Worm (Caenorhabditis elegans) whole organism, L2 larva: Measurements from ENCODE around the gene dnj-17.

Source experiments
- C34F6.9 ChIP-seq: fragments of 150-350 bp; optimal IDR thresholded peaks from 2 replicates; lab custom pipeline; 2014; ENCODE audit warnings: missing biosample characterization, missing genetic modification characterization
- ZK546.5 ChIP-seq: sonication (generic microtip); optimal IDR thresholded peaks from 2 replicates; lab custom pipeline; 2017; ENCODE audit warnings: missing biosample characterization, missing genetic modification characterization
- alr-1 ChIP-seq: fragments of 150-350 bp; optimal IDR thresholded peaks from 2 replicates; lab custom pipeline; 2014; ENCODE audit warnings: missing biosample characterization, missing genetic modification characterization
- aly-2 ChIP-seq: fragments of 150-350 bp; optimal IDR thresholded peaks from 2 replicates; lab custom pipeline; 2014; ENCODE audit warnings: missing biosample characterization, missing genetic modification characterization
- blmp-1 ChIP-seq: sonication (generic microtip); optimal IDR thresholded peaks from 2 replicates; lab custom pipeline; 2017; ENCODE audit warnings: missing genetic modification characterization, mild to moderate bottlenecking, missing compliant biosample characterization, antibody characterized with exemption, moderate library complexity; ENCODE audit not compliant: insufficient read depth
- crh-2 ChIP-seq: sonication (generic microtip); optimal IDR thresholded peaks from 2 replicates; lab custom pipeline; 2017; ENCODE audit warnings: missing biosample characterization, missing genetic modification characterization
- dmd-4 ChIP-seq: sonication (generic microtip); optimal IDR thresholded peaks from 2 replicates; lab custom pipeline; 2017; ENCODE audit warnings: missing biosample characterization, missing genetic modification characterization
- egl-27 ChIP-seq: sonication (generic microtip); optimal IDR thresholded peaks from 3 replicates; lab custom pipeline; 2017; ENCODE audit warnings: missing biosample characterization, missing genetic modification reagents, missing genetic modification characterization
- elt-3 ChIP-seq: sonication (generic microtip); optimal IDR thresholded peaks from 2 replicates; lab custom pipeline; 2017; ENCODE audit warnings: missing biosample characterization, missing genetic modification characterization
- fos-1 ChIP-seq: fragments of 150-350 bp; optimal IDR thresholded peaks from 2 replicates; lab custom pipeline; 2014; ENCODE audit warnings: missing biosample characterization, missing genetic modification characterization
- gmeb-1 ChIP-seq: fragments of 150-350 bp; optimal IDR thresholded peaks from 2 replicates; lab custom pipeline; 2014; ENCODE audit warnings: missing biosample characterization, missing genetic modification characterization
- lin-11 ChIP-seq: fragments of 150-350 bp; sonication (generic microtip); optimal IDR thresholded peaks from 2 replicates; lab custom pipeline; 2014; ENCODE audit warnings: missing biosample characterization, missing genetic modification characterization, inconsistent platforms, mixed read lengths
- lin-13 ChIP-seq: fragments of 150-350 bp; optimal IDR thresholded peaks from 2 replicates; lab custom pipeline; 2014; ENCODE audit warnings: missing biosample characterization, missing genetic modification reagents, missing genetic modification characterization
- lin-39 ChIP-seq: fragments of 150-350 bp; optimal IDR thresholded peaks from 2 replicates; lab custom pipeline; 2014; ENCODE audit warnings: missing biosample characterization, missing genetic modification reagents, missing genetic modification characterization
- lsy-2 ChIP-seq, 2 experiments: fragments of 150-350 bp in 1 of 2; sonication (generic microtip) in 1 of 2; optimal IDR thresholded peaks; 2 replicates each; lab custom pipeline; 2014 to 2017; ENCODE audit warnings: missing biosample characterization in 2 of 2, missing genetic modification characterization in 2 of 2
- mab-5 ChIP-seq: fragments of 150-350 bp; optimal IDR thresholded peaks from 2 replicates; lab custom pipeline; 2014; ENCODE audit warnings: missing biosample characterization, missing genetic modification characterization
- mbf-1 ChIP-seq: sonication (generic microtip); optimal IDR thresholded peaks from 2 replicates; lab custom pipeline; 2017; ENCODE audit warnings: missing biosample characterization, missing genetic modification characterization
- mdl-1 ChIP-seq, 2 experiments: fragments of 150-350 bp in 1 of 2; sonication (generic microtip) in 1 of 2; optimal IDR thresholded peaks; 2 replicates each; lab custom pipeline; 2017; ENCODE audit warnings: missing biosample characterization in 2 of 2, missing genetic modification characterization in 2 of 2
- nhr-10 ChIP-seq: sonication (generic microtip); optimal IDR thresholded peaks from 2 replicates; lab custom pipeline; 2017; ENCODE audit warnings: missing biosample characterization, missing genetic modification characterization
- nhr-12 ChIP-seq: fragments of 150-350 bp; optimal IDR thresholded peaks from 2 replicates; lab custom pipeline; 2014; ENCODE audit warnings: missing biosample characterization, missing genetic modification characterization
- nhr-129 ChIP-seq: fragments of 150-350 bp; optimal IDR thresholded peaks from 2 replicates; lab custom pipeline; 2014; ENCODE audit warnings: missing biosample characterization, missing genetic modification characterization
- nhr-21 ChIP-seq: fragments of 150-350 bp; optimal IDR thresholded peaks from 2 replicates; lab custom pipeline; 2014; ENCODE audit warnings: missing biosample characterization, missing genetic modification characterization
- nhr-25 ChIP-seq: fragments of 150-350 bp; sonication (generic microtip); optimal IDR thresholded peaks from 3 replicates; lab custom pipeline; 2014; ENCODE audit warnings: missing biosample characterization, missing genetic modification characterization
- nhr-6 ChIP-seq: fragments of 150-350 bp; optimal IDR thresholded peaks from 2 replicates; lab custom pipeline; 2014; ENCODE audit warnings: missing biosample characterization, missing genetic modification characterization
- nhr-77 ChIP-seq: fragments of 150-350 bp; optimal IDR thresholded peaks from 2 replicates; lab custom pipeline; 2014; ENCODE audit warnings: missing biosample characterization, missing genetic modification characterization
- sma-3 ChIP-seq: sonication (generic microtip); optimal IDR thresholded peaks from 2 replicates; lab custom pipeline; 2016; ENCODE audit warnings: missing genetic modification reagents, missing genetic modification characterization, missing compliant biosample characterization
- sma-9 ChIP-seq, 2 experiments: fragments of 150-350 bp in 1 of 2; sonication (generic microtip) in 1 of 2; optimal IDR thresholded peaks; 2 replicates each; lab custom pipeline; 2014 to 2016; ENCODE audit warnings: missing genetic modification characterization in 2 of 2, mild to moderate bottlenecking in 1 of 2, missing biosample characterization in 1 of 2, missing compliant biosample characterization in 1 of 2, missing genetic modification reagents in 1 of 2, moderate library complexity in 1 of 2
- snpc-4 ChIP-seq: fragments of 150-350 bp; optimal IDR thresholded peaks from 2 replicates; lab custom pipeline; 2014; ENCODE audit warnings: missing biosample characterization, missing genetic modification characterization
- unc-39 ChIP-seq: fragments of 150-350 bp; optimal IDR thresholded peaks from 2 replicates; lab custom pipeline; 2014; ENCODE audit warnings: missing biosample characterization, missing genetic modification characterization
- unc-55 ChIP-seq: fragments of 150-350 bp; sonication (generic microtip); optimal IDR thresholded peaks from 3 replicates; lab custom pipeline; 2014; ENCODE audit warnings: missing biosample characterization, missing genetic modification reagents, missing genetic modification characterization
- unc-62 ChIP-seq: fragments of 150-350 bp; optimal IDR thresholded peaks from 2 replicates; lab custom pipeline; 2014; ENCODE audit warnings: missing biosample characterization, missing genetic modification reagents, missing genetic modification characterization
- zag-1 ChIP-seq: fragments of 150-350 bp; optimal IDR thresholded peaks from 2 replicates; lab custom pipeline; 2014; ENCODE audit warnings: missing biosample characterization, missing genetic modification characterization
- ztf-1 ChIP-seq: fragments of 200-800 bp; sonication (Bioruptor generic); conservative IDR thresholded peaks from 2 replicates; pipeline ENCODE4 v1.3.6; 2022; ENCODE audit warnings: missing genetic modification characterization, missing compliant biosample characterization
- ztf-11 ChIP-seq: sonication (generic microtip); optimal IDR thresholded peaks from 2 replicates; lab custom pipeline; 2017; ENCODE audit warnings: missing biosample characterization, missing genetic modification characterization
- ztf-4 ChIP-seq: fragments of 150-350 bp; optimal IDR thresholded peaks from 2 replicates; lab custom pipeline; 2014; ENCODE audit warnings: missing biosample characterization, missing genetic modification characterization

Gene dnj-17

ce11 chrIII:13430162-13430561 lies 37.0 kb upstream of the dnj-17 start, which contains the start of gene trf-1:
Gene trf-1, plus strand, starts transcription at chrIII:13430462.
- TF ChIP-seq unc-62 (no peak), zag-1 (tag; lab: Kevin White, UChicago) (no peak), nhr-6 (tag; lab: Kevin White, UChicago) (no peak), nhr-129 (tag; lab: Kevin White, UChicago) (no peak)

ce11 chrIII:13429668-13430067 lies 36.5 kb upstream of the dnj-17 start, which contains the start of gene bli-5:
Gene bli-5, minus strand, starts transcription at chrIII:13429768.
- no peak for TF ChIP-seq lin-13 (GFP tag; lab: Kevin White, UChicago)
- TF ChIP-seq mbf-1: no peak
- no peak for TF ChIP-seq egl-27
- no peak for TF ChIP-seq nhr-21 (tag; lab: Kevin White, UChicago)
- TF ChIP-seq lin-39 (tag; lab: Kevin White, UChicago): no peak

- TF ChIP-seq gmeb-1 (tag; lab: Kevin White, UChicago) (no peak), zag-1 (tag; lab: Kevin White, UChicago) (no peak), ztf-1 (GFP tag; lab: Robert Waterston, UW) (no peak), ztf-4 (tag; lab: Kevin White, UChicago) (no peak), snpc-4 (tag; lab: Kevin White, UChicago) (no peak), mbf-1 (no peak), ztf-11 (tag; lab: Kevin White, UChicago) (no peak), nhr-12 (tag; lab: Kevin White, UChicago) (no peak), alr-1 (tag; lab: Kevin White, UChicago) (no peak), lsy-2 (tag; optimal IDR thresholded peaks at IDR 0.05; lab: Kevin White, UChicago) (no peak), dmd-4 (tag; lab: Kevin White, UChicago) (no peak), nhr-10 (tag; lab: Kevin White, UChicago) (no peak), nhr-6 (tag; lab: Kevin White, UChicago) (no peak), elt-3 (tag; lab: Kevin White, UChicago) (no peak), lin-39 (tag; lab: Kevin White, UChicago) (no peak), unc-39 (tag; lab: Kevin White, UChicago) (no peak), mdl-1 (tag; optimal IDR thresholded peaks at IDR 0.05; lab: Kevin White, UChicago) (no peak), blmp-1 (no peak)
These were observed 34.7 kb upstream of the dnj-17 start for ce11 chrIII:13427817-13428216.

DNA sequence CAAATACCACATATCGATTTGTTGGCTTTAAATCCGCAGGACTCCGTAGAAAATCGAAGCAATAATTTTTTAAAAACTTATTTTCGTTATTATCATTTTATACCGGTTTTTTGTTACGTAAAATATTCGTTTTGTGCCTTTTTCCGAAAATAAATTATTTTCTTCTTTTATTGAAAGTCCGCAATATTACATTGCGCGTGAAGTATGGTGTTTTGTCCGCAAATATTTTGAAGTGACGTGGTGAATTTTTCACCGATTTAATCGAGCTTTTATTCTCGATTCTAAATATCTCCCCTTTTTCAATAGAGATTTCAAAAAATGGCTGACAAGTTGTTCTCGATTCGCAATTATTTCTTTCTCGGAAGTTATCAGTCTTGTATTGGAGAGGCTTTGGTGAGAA lies 32.9 kb upstream of the dnj-17 start, which contains the start of gene cope-1:
Gene cope-1 (plus strand): TSS at position 229 of the 400 bp plus-strand sequence.
- TF ChIP-seq unc-55 (GFP tag; lab: Kevin White, UChicago) (peak; percentile 25), lin-39 (tag; lab: Kevin White, UChicago) (no peak), nhr-21 (tag; lab: Kevin White, UChicago) (no peak), lin-11 (tag; lab: Kevin White, UChicago) (no peak), C34F6.9 (tag; lab: Kevin White, UChicago) (peak; percentile 51), ZK546.5 (no peak), mbf-1 (no peak), lsy-2 (tag; optimal IDR thresholded peaks at IDR 0.05; lab: Kevin White, UChicago) (peak in 1 of 2 experiments; percentile 62), elt-3 (tag; lab: Kevin White, UChicago) (no peak), zag-1 (tag; lab: Kevin White, UChicago) (no peak), crh-2 (tag; lab: Kevin White, UChicago) (peak; percentile 75), snpc-4 (tag; lab: Kevin White, UChicago) (no peak), gmeb-1 (tag; lab: Kevin White, UChicago) (peak; percentile 56), sma-9 (GFP tag; optimal IDR thresholded peaks at IDR 0.05; lab: Kevin White, UChicago) (no peak), sma-9 (tag; optimal IDR thresholded peaks at IDR 0.05; lab: Kevin White, UChicago) (no peak), mab-5 (tag; lab: Kevin White, UChicago) (no peak)
- TF ChIP-seq, all 48 proteins: peak for 5

- TF ChIP-seq lin-13 (GFP tag; lab: Kevin White, UChicago): peak; percentile 75
- peak in 1 of 2 experiments; percentile 77 for TF ChIP-seq lsy-2 (tag; optimal IDR thresholded peaks at IDR 0.05; lab: Kevin White, UChicago)
- no peak for TF ChIP-seq dmd-4 (tag; lab: Kevin White, UChicago)
- peak; percentile 63 for TF ChIP-seq nhr-25
- TF ChIP-seq sma-9 (GFP tag; optimal IDR thresholded peaks at IDR 0.05; lab: Kevin White, UChicago): peak; percentile 26
- TF ChIP-seq sma-9 (tag; optimal IDR thresholded peaks at IDR 0.05; lab: Kevin White, UChicago): no peak
- peak; percentile 41 for TF ChIP-seq C34F6.9 (tag; lab: Kevin White, UChicago)
- TF ChIP-seq fos-1 (tag; lab: Kevin White, UChicago): peak; percentile 63
- TF ChIP-seq ztf-1 (GFP tag; lab: Robert Waterston, UW): no peak
- TF ChIP-seq unc-62: no peak
- peak; percentile 70 for TF ChIP-seq sma-3 (GFP tag; lab: Kevin White, UChicago)
- no peak for TF ChIP-seq mbf-1
- peak; percentile 87 for TF ChIP-seq unc-55 (GFP tag; lab: Kevin White, UChicago)
- peak; percentile 21 for TF ChIP-seq blmp-1
- no peak for TF ChIP-seq nhr-77
- TF ChIP-seq zag-1 (tag; lab: Kevin White, UChicago): peak; percentile 1
- TF ChIP-seq snpc-4 (tag; lab: Kevin White, UChicago): peak; percentile 53
- peak; percentile 66 for TF ChIP-seq crh-2 (tag; lab: Kevin White, UChicago)
- peak; percentile 70 for TF ChIP-seq nhr-129 (tag; lab: Kevin White, UChicago)
- TF ChIP-seq unc-39 (tag; lab: Kevin White, UChicago): no peak
- TF ChIP-seq ztf-4 (tag; lab: Kevin White, UChicago): no peak
- TF ChIP-seq gmeb-1 (tag; lab: Kevin White, UChicago): peak; percentile 91
- TF ChIP-seq aly-2 (tag; lab: Kevin White, UChicago): no peak
These were observed 30.3 kb upstream of the dnj-17 start, which contains the start of gene exo-1 for ce11 chrIII:13423414-13423813. Gene exo-1, plus strand, starts transcription at chrIII:13423514.
